Fruit fly (Drosophila melanogaster): Measurements from ENCODE around the gene Tsp.

Gene Tsp

DNA sequence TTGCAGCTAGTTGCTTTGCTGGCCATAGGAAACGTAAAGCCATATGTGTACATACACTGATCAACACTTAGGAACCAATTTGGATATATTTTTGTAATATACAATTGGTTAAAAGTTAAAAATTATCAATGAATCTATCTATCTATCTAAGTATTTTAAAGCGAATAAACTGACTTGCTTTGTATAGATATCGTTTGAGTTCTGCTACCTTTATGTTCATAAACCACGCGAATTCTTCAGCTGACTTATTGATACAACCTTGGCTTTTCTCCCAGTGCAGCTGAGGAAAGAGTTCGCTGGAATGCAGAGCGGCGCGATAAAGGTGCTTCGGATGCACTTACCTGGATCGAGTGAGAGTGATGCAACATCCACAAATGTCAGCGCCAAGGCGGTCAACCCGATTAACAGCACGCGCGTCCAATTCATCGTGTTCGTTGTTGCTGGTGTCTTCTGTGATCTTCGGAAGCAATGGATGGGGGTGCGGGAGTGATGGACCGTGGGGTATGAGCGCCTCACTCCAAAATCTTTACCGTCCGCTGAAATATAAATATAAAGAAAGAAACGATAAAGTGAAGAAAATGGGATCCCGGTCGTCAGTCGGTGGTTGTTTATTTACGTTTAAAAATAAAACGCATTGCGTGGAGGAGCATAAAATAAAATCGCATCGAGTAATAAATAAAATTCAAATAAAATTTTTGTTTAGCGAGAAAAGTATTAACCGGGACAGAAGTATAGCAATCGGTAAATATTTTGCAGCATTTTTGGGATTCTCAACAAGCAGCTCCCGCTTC, 7.3 kb downstream of the Tsp start (continued):
- TF ChIP-seq Med (GFP tag): peak; percentile 26
- TF ChIP-seq kah (GFP tag; optimal IDR thresholded peaks at IDR 0.05): peak; percentile 93
- TF ChIP-seq D19B (GFP tag; optimal IDR thresholded peaks at IDR 0.05): no peak
- TF ChIP-seq zen2 (GFP tag; IDR thresholded peaks at IDR 0.05; ENCODE audit: partially characterized antibody): no peak
- TF ChIP-seq dmrt99B (tag; optimal IDR thresholded peaks at IDR 0.05): peak; percentile 42
- no peak for TF ChIP-seq CG7556 (GFP tag; optimal IDR thresholded peaks at IDR 0.05)
- TF ChIP-seq Hr51 (GFP tag; optimal IDR thresholded peaks at IDR 0.05): peak in 1 of 2 experiments; percentile 4
- TF ChIP-seq lola (GFP tag; optimal IDR thresholded peaks at IDR 0.05): no peak
- TF ChIP-seq ind (GFP tag; optimal IDR thresholded peaks at IDR 0.05): no peak
- TF ChIP-seq jigr1 (GFP tag; IDR thresholded peaks at IDR 0.05): no peak
- TF ChIP-seq CG32772 (GFP tag; IDR thresholded peaks at IDR 0.05): no peak
- TF ChIP-seq CG8388 (GFP tag; optimal IDR thresholded peaks at IDR 0.05): peak; percentile 5
- no peak for TF ChIP-seq MTF-1 (GFP tag; optimal IDR thresholded peaks at IDR 0.05; ENCODE audit: borderline replicate concordance)
- TF ChIP-seq Scr (GFP tag; IDR thresholded peaks at IDR 0.05; ENCODE audit: partially characterized antibody): no peak
- no peak for TF ChIP-seq insv (GFP tag; optimal IDR thresholded peaks at IDR 0.05)
- TF ChIP-seq lab (GFP tag; optimal IDR thresholded peaks at IDR 0.05): no peak
- TF ChIP-seq Pdp1 (GFP tag; optimal IDR thresholded peaks at IDR 0.05): peak in 1 of 2 experiments; percentile 66
- TF ChIP-seq CG12391 (tag; optimal IDR thresholded peaks at IDR 0.05): peak; percentile 15
- no peak for TF ChIP-seq eyg (GFP tag; optimal IDR thresholded peaks at IDR 0.05)
- TF ChIP-seq chif (GFP tag; optimal IDR thresholded peaks at IDR 0.05): no peak
- TF ChIP-seq stc (GFP tag; IDR thresholded peaks at IDR 0.05): no peak
- 0 out of 3 replicates have a peak, but pooled peaks have one; percentile 28 for TF ChIP-seq CG2199 (GFP tag; IDR thresholded peaks at IDR 0.05)
- TF ChIP-seq CG7357 (GFP tag; IDR thresholded peaks at IDR 0.05): no peak
- TF ChIP-seq CG14710 (tag; optimal IDR thresholded peaks at IDR 0.05): no peak
- TF ChIP-seq Spps (tag; optimal IDR thresholded peaks at IDR 0.05): no peak
- TF ChIP-seq eve (GFP tag; optimal IDR thresholded peaks at IDR 0.05): no peak
- TF ChIP-seq fu2 (GFP tag; optimal IDR thresholded peaks at IDR 0.05): no peak
- peak; percentile 33 for TF ChIP-seq phol (tag; optimal IDR thresholded peaks at IDR 0.05)
- peak; percentile 6 for TF ChIP-seq CG10267 (tag; optimal IDR thresholded peaks at IDR 0.05)
- TF ChIP-seq onecut (GFP tag; IDR thresholded peaks at IDR 0.05): no peak
- TF ChIP-seq Bgb (GFP tag; IDR thresholded peaks at IDR 0.05; ENCODE audit: partially characterized antibody): no peak
- peak; percentile 1 for TF ChIP-seq oc (tag; optimal IDR thresholded peaks at IDR 0.05)
- 0 out of 2 replicates have a peak, but pooled peaks have one; percentile 14 for TF ChIP-seq CG31441 (GFP tag; IDR thresholded peaks at IDR 0.05)
- TF ChIP-seq Hr3 (GFP tag; optimal IDR thresholded peaks at IDR 0.05): no peak
- no peak for TF ChIP-seq HLH54F (GFP tag; optimal IDR thresholded peaks at IDR 0.05)
- no peak for TF ChIP-seq H2.0 (GFP tag; IDR thresholded peaks at IDR 0.05)
- peak; percentile 44 for TF ChIP-seq CG2712 (tag; optimal IDR thresholded peaks at IDR 0.05)
- peak; percentile 32 for TF ChIP-seq Sox102F (GFP tag; optimal IDR thresholded peaks at IDR 0.05)
- TF ChIP-seq zen (tag; optimal IDR thresholded peaks at IDR 0.05): no peak
- no peak for TF ChIP-seq CG4730 (GFP tag; IDR thresholded peaks at IDR 0.05)
- no peak for TF ChIP-seq p53 (GFP tag; optimal IDR thresholded peaks at IDR 0.05)
- peak; percentile 48 for TF ChIP-seq HLHmδ (GFP tag; optimal IDR thresholded peaks at IDR 0.05)
- TF ChIP-seq her (GFP tag; optimal IDR thresholded peaks at IDR 0.05): no peak
- no peak for TF ChIP-seq Ptx1 (GFP tag; IDR thresholded peaks at IDR 0.05)
- peak; percentile 2 for TF ChIP-seq Oli (tag; optimal IDR thresholded peaks at IDR 0.05)
- TF ChIP-seq CG17359 (tag; optimal IDR thresholded peaks at IDR 0.05): peak; percentile 31
- peak; percentile 37 for TF ChIP-seq gem (tag; optimal IDR thresholded peaks at IDR 0.05)
- no peak for TF ChIP-seq CG8924 (tag; optimal IDR thresholded peaks at IDR 0.05)
